Worm (Caenorhabditis elegans) whole organism, midembryonic: ENCODE data around the gene W06B4.2.

Source experiments
- T22C8.4 ChIP-seq: fragments of 200-800 bp; sonication (Bioruptor generic); IDR thresholded peaks from 2 replicates; pipeline ENCODE4 v1.3.6; 2022; ENCODE audit warnings: missing genetic modification characterization, missing compliant biosample characterization
- cog-1 ChIP-seq: sonication (generic microtip); optimal IDR thresholded peaks from 2 replicates; lab custom pipeline; 2016; ENCODE audit warnings: missing genetic modification characterization, missing compliant biosample characterization
- flt-1 ChIP-seq: fragments of 200-800 bp; sonication (Bioruptor generic); IDR thresholded peaks from 2 replicates; pipeline ENCODE4 v1.3.6; 2022; ENCODE audit warnings: missing genetic modification characterization, missing compliant biosample characterization
- klf-2 ChIP-seq: fragments of 200-800 bp; sonication (Bioruptor generic); conservative IDR thresholded peaks from 2 replicates; pipeline ENCODE4 v1.3.6; 2022; ENCODE audit warnings: missing genetic modification reagents, missing genetic modification characterization, missing compliant biosample characterization
- med-1 ChIP-seq: sonication (generic microtip); optimal IDR thresholded peaks from 2 replicates; lab custom pipeline; 2017; ENCODE audit warnings: missing genetic modification characterization, mild to moderate bottlenecking, missing compliant biosample characterization, antibody characterized with exemption, missing genetic modification reagents; ENCODE audit not compliant: insufficient read depth
- ref-1 ChIP-seq: fragments of 200-800 bp; sonication (Bioruptor generic); conservative IDR thresholded peaks from 2 replicates; pipeline ENCODE4 v1.3.6; 2022; ENCODE audit warnings: missing genetic modification reagents, missing genetic modification characterization, missing compliant biosample characterization
- tab-1 ChIP-seq: fragments of 200-800 bp; sonication (Bioruptor generic); IDR thresholded peaks from 2 replicates; pipeline ENCODE4 v1.3.6; 2022; ENCODE audit warnings: missing genetic modification characterization, missing compliant biosample characterization
- ztf-23 ChIP-seq: fragments of 200-800 bp; sonication (Bioruptor generic); IDR thresholded peaks from 2 replicates; pipeline ENCODE4 v1.3.6; 2022; ENCODE audit warnings: missing genetic modification reagents, missing genetic modification characterization, missing compliant biosample characterization
- ztf-29 ChIP-seq: fragments of 200-800 bp; sonication (Bioruptor generic); IDR thresholded peaks from 2 replicates; pipeline ENCODE4 v1.3.6; 2022; ENCODE audit warnings: missing genetic modification reagents, missing genetic modification characterization, missing compliant biosample characterization

Gene W06B4.2

DNA sequence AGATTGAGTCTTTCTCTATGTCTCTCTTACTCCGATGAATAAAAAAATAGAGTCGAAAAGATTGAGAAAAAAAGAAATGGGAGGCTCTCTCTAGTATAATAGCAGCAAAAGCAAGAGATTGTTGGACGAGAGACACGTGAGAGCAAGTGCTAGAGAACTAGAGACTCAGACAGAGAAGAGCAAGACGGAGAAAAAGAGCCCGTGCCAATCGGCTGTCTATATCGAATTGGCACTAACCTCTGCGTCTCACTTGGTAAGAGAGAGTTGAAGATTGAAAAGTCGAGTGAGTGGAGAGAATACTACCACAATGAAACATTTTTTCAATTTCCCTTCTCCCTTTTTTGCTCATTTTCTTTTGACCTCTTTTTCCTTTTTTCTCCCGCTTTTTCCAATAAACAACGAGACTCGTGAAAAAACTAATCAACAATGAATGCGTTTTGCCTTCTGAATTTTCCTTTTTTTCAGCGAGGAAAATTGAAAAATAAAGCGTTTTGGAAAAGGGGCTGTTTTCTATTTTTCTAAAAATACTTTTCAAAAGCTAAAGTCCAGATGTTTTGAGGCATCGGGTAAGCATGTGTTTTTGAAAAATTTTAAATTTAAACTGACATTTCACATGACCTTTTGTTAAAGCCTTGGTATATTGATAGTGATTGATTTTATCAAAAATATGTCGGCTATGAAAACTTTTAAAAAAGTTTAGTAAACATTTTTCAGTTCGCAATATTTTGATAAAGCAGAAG, 38.8 kb downstream of the W06B4.2 start:
- no peak for TF ChIP-seq T22C8.4 (GFP tag; lab: Robert Waterston, UW)
- no peak for TF ChIP-seq flt-1 (GFP tag; lab: Robert Waterston, UW)
- TF ChIP-seq ref-1 (GFP tag; lab: Robert Waterston, UW) = no peak
- no peak for TF ChIP-seq med-1 (GFP tag; lab: Kevin White, UChicago)
- TF ChIP-seq ztf-29 (GFP tag; lab: Robert Waterston, UW) = no peak

DNA sequence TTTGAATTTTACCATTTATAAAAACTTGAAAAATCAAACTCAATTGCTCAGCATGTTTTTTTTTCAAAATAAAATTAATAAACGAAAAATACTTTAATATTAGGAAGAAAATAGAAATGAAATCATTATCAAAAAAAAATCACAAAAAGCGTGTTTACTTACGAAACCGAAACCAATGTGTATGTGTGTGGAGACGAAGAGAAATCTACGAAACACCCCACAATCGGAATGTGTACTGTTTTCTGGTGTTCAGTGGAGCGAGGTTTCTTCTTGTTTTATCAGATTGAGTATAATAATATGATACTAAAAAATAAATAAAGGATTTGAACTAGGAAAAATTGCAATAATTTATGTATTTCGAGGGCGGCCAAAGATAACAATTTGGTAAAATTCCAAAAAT, 39.7 kb downstream of the W06B4.2 start:
- TF ChIP-seq tab-1 (no peak), ref-1 (GFP tag; lab: Robert Waterston, UW) (no peak), med-1 (GFP tag; lab: Kevin White, UChicago) (no peak), cog-1 (tag; lab: Kevin White, UChicago) (no peak), klf-2 (GFP tag; lab: Robert Waterston, UW) (no peak), ztf-29 (GFP tag; lab: Robert Waterston, UW) (no peak), T22C8.4 (GFP tag; lab: Robert Waterston, UW) (no peak), flt-1 (GFP tag; lab: Robert Waterston, UW) (no peak), ztf-23 (GFP tag; lab: Robert Waterston, UW) (no peak)

DNA sequence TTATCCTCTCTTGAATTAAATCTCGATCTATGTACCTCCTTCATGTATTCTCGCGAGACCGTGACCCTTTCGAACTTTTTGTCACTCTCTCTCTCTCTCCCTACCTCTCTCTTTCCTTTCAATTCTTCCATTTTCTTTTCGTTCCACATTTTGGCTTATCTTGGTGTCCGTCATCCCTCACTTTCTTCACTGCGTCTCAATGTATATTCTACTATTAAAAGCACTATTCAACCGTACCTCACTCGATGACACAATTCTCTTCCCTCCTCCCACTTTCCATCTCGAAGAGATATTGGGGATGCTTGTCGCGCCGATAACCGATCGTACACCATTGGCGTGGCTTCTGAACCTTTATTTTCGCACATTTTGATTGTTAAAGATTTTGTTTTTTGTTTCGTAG, 42.7 kb downstream of the W06B4.2 start:
- no peak for TF ChIP-seq med-1 (GFP tag; lab: Kevin White, UChicago)
- TF ChIP-seq flt-1 (GFP tag; lab: Robert Waterston, UW) = no peak
- TF ChIP-seq ref-1 (GFP tag; lab: Robert Waterston, UW) = no peak
- TF ChIP-seq ztf-29 (GFP tag; lab: Robert Waterston, UW) = no peak
- TF ChIP-seq T22C8.4 (GFP tag; lab: Robert Waterston, UW) = no peak
- no peak for TF ChIP-seq ztf-23 (GFP tag; lab: Robert Waterston, UW)
- no peak for TF ChIP-seq klf-2 (GFP tag; lab: Robert Waterston, UW)
- no peak for TF ChIP-seq tab-1
- TF ChIP-seq cog-1 (tag; lab: Kevin White, UChicago) = no peak

DNA sequence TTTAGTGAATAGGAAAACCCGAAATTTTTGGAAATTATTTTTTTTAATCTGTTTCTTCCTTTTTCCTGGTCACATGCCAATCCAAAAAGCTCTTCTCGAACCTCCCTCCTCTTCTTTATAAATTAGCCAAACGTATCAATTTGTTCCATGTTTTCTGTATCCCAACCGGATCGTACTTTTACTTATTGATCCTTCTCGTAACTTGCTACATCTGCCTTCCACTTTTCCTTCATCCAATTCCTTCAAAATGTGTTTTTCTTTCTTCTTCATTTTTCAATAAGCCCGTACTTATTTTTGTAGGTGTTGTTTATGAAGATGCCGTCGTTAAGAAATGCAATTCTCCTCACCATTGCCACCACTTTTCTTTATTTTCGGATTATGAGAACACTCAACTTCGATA, 43.9 kb downstream of the W06B4.2 start, which contains the start of gene cyp-23A1:
cyp-23A1 (plus strand) TSS at position 301 of the 400 bp plus-strand sequence.
- TF ChIP-seq klf-2 (GFP tag; lab: Robert Waterston, UW) (no peak), cog-1 (tag; lab: Kevin White, UChicago) (no peak), med-1 (GFP tag; lab: Kevin White, UChicago) (no peak), T22C8.4 (GFP tag; lab: Robert Waterston, UW) (no peak), ztf-23 (GFP tag; lab: Robert Waterston, UW) (no peak), flt-1 (GFP tag; lab: Robert Waterston, UW) (no peak), ztf-29 (GFP tag; lab: Robert Waterston, UW) (no peak), ref-1 (GFP tag; lab: Robert Waterston, UW) (no peak), tab-1 (no peak)

DNA sequence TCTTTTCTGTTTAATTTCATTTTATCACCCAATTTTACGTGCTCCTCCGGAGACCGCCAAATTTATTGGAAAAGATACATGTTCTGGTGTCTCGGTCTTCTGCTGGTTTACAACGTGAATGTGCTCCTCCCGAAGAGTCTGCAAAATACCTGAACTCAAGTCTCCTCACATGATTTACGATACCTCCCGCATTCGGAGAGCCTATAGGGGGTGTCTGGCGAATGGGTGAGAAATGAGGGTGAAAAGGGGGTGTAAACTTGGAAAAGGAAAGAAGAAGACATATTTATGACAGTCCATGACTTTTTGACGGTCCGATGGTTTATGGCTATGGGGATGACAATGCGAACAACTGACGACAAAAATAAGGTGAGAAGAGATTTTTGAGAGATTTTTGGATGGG, 48.3 kb downstream of the W06B4.2 start:
- TF ChIP-seq T22C8.4 (GFP tag; lab: Robert Waterston, UW) = no peak
- 0 out of 2 replicates have a peak, but pooled peaks have one; percentile 13 for TF ChIP-seq flt-1 (GFP tag; lab: Robert Waterston, UW)
- no peak for TF ChIP-seq ztf-23 (GFP tag; lab: Robert Waterston, UW)

DNA sequence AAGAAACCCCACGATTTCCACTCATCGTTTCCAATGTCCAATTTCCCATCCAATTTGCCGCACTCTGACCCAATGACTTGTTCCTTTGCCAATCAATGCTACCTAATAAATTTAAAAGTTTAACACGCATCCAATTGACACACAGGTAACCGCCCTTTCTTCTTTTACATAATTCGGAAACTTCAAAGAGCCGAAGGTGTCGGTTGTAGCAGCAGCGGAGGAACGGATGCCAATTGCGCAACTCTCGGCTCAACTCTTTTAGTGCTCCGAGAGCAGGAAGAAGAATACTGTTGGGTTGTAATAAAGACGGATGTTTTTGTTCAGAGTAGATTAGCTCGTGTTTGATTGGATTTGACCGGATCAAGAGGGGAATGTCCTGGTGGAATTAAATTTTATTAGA, 49.3 kb downstream of the W06B4.2 start:
- TF ChIP-seq med-1 (GFP tag; lab: Kevin White, UChicago) (no peak), ztf-29 (GFP tag; lab: Robert Waterston, UW) (no peak), flt-1 (GFP tag; lab: Robert Waterston, UW) (no peak), T22C8.4 (GFP tag; lab: Robert Waterston, UW) (no peak), ref-1 (GFP tag; lab: Robert Waterston, UW) (no peak), ztf-23 (GFP tag; lab: Robert Waterston, UW) (no peak), tab-1 (no peak), cog-1 (tag; lab: Kevin White, UChicago) (no peak), klf-2 (GFP tag; lab: Robert Waterston, UW) (no peak)

DNA sequence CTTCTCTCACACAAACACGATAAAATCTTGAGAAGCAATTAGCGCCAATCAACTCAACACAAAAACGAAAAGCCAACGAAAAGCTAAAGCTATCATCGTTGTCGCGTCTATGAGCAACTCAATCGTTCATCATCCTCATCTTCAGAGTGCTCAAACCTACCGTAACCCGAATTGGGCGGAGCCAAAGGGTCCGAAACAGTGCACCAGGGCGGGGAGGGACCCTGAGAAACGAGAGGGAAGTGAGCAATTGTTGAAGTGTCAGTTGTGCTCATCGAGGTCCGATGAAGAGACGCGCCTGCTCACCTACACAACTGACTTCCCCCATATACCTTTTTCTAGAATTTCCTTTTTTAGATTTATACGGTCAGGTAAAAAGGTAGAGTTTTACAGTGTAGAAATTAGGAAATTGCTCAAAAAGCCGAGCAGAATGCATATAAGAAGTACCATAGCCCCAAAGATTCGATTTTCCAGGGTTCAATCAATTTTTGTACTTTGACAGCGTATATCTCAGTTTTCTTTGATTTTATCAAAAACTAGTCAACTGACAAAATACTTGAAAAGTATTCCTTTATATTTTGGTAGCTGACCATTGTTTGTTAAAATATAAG, 50.4 kb downstream of the W06B4.2 start, which contains the start of gene hlh-1:
hlh-1 (plus strand) TSS at position 275 of the 608 bp plus-strand sequence.
- no peak for TF ChIP-seq klf-2 (GFP tag; lab: Robert Waterston, UW)
- 0 out of 2 replicates have a peak, but pooled peaks have one; percentile 16 for TF ChIP-seq flt-1 (GFP tag; lab: Robert Waterston, UW)

DNA sequence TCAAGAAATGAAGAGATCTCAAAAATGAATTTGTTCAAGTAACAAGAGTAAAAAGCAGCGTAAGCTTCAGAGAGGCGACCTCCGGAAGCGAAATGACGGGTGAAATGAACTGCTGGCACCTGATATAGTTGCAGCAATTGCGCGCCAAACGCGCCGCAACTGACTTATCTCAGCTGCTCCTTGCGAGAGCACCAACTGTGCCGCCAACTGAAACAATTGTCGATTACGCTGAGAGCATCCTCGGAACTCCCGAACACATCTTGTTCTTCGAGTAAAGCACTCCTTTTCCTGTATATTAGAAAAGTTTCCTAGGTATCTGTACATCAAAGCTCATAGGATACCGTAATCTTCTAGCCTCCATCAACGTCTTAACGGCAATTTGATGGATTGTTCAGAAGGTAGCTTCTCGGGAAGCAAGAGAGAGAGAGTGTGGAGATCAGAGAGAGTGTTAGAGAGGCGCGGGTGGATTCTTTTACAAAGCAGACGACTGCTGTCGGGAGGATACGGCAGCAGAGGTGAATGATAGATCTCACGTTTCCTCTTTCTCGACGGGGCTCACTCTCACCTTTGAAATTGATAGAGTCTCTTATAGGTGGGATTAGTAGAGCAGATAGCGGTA, 52.1 kb downstream of the W06B4.2 start:
- TF ChIP-seq T22C8.4 (GFP tag; lab: Robert Waterston, UW) (no peak), ref-1 (GFP tag; lab: Robert Waterston, UW) (no peak), klf-2 (GFP tag; lab: Robert Waterston, UW) (no peak)
